In the genomic region with DNA sequence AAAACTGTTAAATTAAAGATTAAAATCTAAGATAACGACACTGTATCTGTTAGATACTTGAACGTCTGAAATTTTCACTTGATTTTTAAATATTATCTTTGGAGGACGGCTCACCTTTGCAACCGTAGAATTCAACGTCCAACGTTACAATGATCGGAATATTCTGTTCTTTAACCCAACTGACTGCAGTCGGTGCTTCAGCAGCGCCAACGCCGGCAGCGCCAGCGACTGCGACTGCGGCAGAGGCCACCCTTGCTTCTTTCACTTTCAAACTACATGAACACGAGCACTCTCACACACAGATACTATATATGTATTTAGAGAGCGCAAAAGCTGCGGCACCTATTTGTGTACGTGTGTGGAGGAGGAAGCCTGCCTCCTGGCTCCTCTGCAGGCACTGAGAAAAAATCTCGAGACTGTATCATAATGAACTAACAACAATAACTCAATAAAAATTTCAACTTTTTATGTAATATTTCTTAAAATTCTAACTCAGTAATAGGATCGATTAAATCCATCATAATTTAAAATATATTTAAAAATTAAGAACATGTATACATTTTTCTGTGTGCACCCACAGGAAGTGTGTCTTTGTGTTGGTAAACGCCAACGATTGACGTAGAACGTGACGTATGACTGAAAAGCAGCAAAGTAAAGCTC, we compare ENCODE assay signal across 5 fruit fly cellular contexts.
TF ChIP-seq lines count a peak whose summit lies in the region.

No protein-coding gene starts in this region.

- TF ChIP-seq CTCF in whole organism, embryonic (GFP tag; optimal IDR thresholded peaks at IDR 0.05; lab: Kevin White, UChicago) = peak; percentile 24

TF ChIP-seq in whole organism, adult, 20 proteins besides CTCF, POLR2A, EP300 and RAD21 (continues in another document):
- TF ChIP-seq CG14711 (tag; optimal IDR thresholded peaks at IDR 0.05; lab: Kevin White, UChicago) (peak; percentile 93), kay (GFP tag; lab: Kevin White, UChicago; ENCODE audit: borderline replicate concordance) (peak; percentile 93), CG33017 (tag; optimal IDR thresholded peaks at IDR 0.05; lab: Kevin White, UChicago) (peak; percentile 98), cnc (optimal IDR thresholded peaks at IDR 0.05; lab: Kevin White, UChicago) (no peak), Clk (GFP tag; optimal IDR thresholded peaks at IDR 0.05; lab: Kevin White, UChicago) (peak; percentile 96), ovo (GFP tag; optimal IDR thresholded peaks at IDR 0.05; lab: Kevin White, UChicago) (peak; percentile 77), bab1 (GFP tag; optimal IDR thresholded peaks at IDR 0.05; lab: Kevin White, UChicago) (peak; percentile 53), tj (GFP tag; optimal IDR thresholded peaks at IDR 0.05; lab: Kevin White, UChicago) (peak; percentile 77), CG11617 (GFP tag; optimal IDR thresholded peaks at IDR 0.05; lab: Kevin White, UChicago) (peak; percentile 95), Mnt (GFP tag; optimal IDR thresholded peaks at IDR 0.05; lab: Kevin White, UChicago) (peak; percentile 82), CG7045 (GFP tag; optimal IDR thresholded peaks at IDR 0.05; lab: Kevin White, UChicago) (peak; percentile 97), CG12768 (GFP tag; optimal IDR thresholded peaks at IDR 0.05; lab: Kevin White, UChicago) (peak; percentile 96), Crg-1 (GFP tag; optimal IDR thresholded peaks at IDR 0.05; lab: Kevin White, UChicago) (peak; percentile 83), cic (GFP tag; optimal IDR thresholded peaks at IDR 0.05; lab: Kevin White, UChicago) (peak; percentile 94), pad (GFP tag; optimal IDR thresholded peaks at IDR 0.05; lab: Kevin White, UChicago) (peak; percentile 83), CG5204 (GFP tag; optimal IDR thresholded peaks at IDR 0.05; lab: Kevin White, UChicago) (peak; percentile 91)

TF ChIP-seq in whole organism, embryonic, 481 proteins besides CTCF, POLR2A, EP300 and RAD21 (continues in another document):
- peak; percentile 39 for TF ChIP-seq CG9609 (GFP tag; optimal IDR thresholded peaks at IDR 0.05; lab: Kevin White, UChicago)
- peak; percentile 91 for TF ChIP-seq CG11504 (tag; optimal IDR thresholded peaks at IDR 0.05; lab: Kevin White, UChicago)
- no peak for TF ChIP-seq CG7963 (GFP tag; IDR thresholded peaks at IDR 0.05; lab: Robert Waterston, UW; ENCODE audit: partially characterized antibody)
- TF ChIP-seq CG4854 (GFP tag; optimal IDR thresholded peaks at IDR 0.05; lab: Kevin White, UChicago) = peak; percentile 80
- peak; percentile 10 for TF ChIP-seq CG1792 (GFP tag; optimal IDR thresholded peaks at IDR 0.05; lab: Kevin White, UChicago)
- TF ChIP-seq CG32772 (GFP tag; IDR thresholded peaks at IDR 0.05; lab: Robert Waterston, UW) = peak; percentile 90
- peak; percentile 78 for TF ChIP-seq CG10431 (GFP tag; optimal IDR thresholded peaks at IDR 0.05; lab: Kevin White, UChicago)
- TF ChIP-seq C15 (GFP tag; IDR thresholded peaks at IDR 0.05; lab: Robert Waterston, UW) = peak; percentile 69; the same call in 2 of the 3 replicates
- no peak for TF ChIP-seq Dp (GFP tag; optimal IDR thresholded peaks at IDR 0.05; lab: Kevin White, UChicago)
- no peak for TF ChIP-seq zen2 (GFP tag; IDR thresholded peaks at IDR 0.05; lab: Robert Waterston, UW; ENCODE audit: partially characterized antibody)
- TF ChIP-seq ac (GFP tag; optimal IDR thresholded peaks at IDR 0.05; lab: Kevin White, UChicago) = peak; percentile 25
- TF ChIP-seq tgo (GFP tag; IDR thresholded peaks at IDR 0.05; lab: Robert Waterston, UW) = peak; percentile 90
- peak; percentile 96 for TF ChIP-seq CG13894 (tag; optimal IDR thresholded peaks at IDR 0.05; lab: Kevin White, UChicago)
- TF ChIP-seq CG6683 (GFP tag; optimal IDR thresholded peaks at IDR 0.05; lab: Kevin White, UChicago) = peak; percentile 89
- peak; percentile 94 for TF ChIP-seq CoRest (tag; optimal IDR thresholded peaks at IDR 0.05; lab: Kevin White, UChicago)
- peak; percentile 53 for TF ChIP-seq Camta (GFP tag; optimal IDR thresholded peaks at IDR 0.05; lab: Kevin White, UChicago)

TF ChIP-seq in whole organism, prepupa, 60 proteins besides CTCF, POLR2A, EP300 and RAD21 (continues in another document):
- TF ChIP-seq Gug (GFP tag; IDR thresholded peaks at IDR 0.05; lab: Robert Waterston, UW) (peak; percentile 96), Met (GFP tag; optimal IDR thresholded peaks at IDR 0.05; lab: Kevin White, UChicago) (peak; percentile 96), CG6792 (GFP tag; optimal IDR thresholded peaks at IDR 0.05; lab: Kevin White, UChicago) (peak; percentile 97), fd85E (GFP tag; optimal IDR thresholded peaks at IDR 0.05; lab: Kevin White, UChicago) (peak; percentile 88), Ets21C (GFP tag; optimal IDR thresholded peaks at IDR 0.05; lab: Kevin White, UChicago) (peak; percentile 86), CG8319 (GFP tag; optimal IDR thresholded peaks at IDR 0.05; lab: Kevin White, UChicago) (peak; percentile 94), salr (GFP tag; optimal IDR thresholded peaks at IDR 0.05; lab: Kevin White, UChicago) (peak; percentile 87 to 96), spab (GFP tag; optimal IDR thresholded peaks at IDR 0.05; lab: Kevin White, UChicago) (peak; percentile 97), CG9139 (GFP tag; optimal IDR thresholded peaks at IDR 0.05; lab: Kevin White, UChicago) (peak; percentile 95), CG16779 (tag; optimal IDR thresholded peaks at IDR 0.05; lab: Kevin White, UChicago) (peak; percentile 95), net (GFP tag; optimal IDR thresholded peaks at IDR 0.05; lab: Kevin White, UChicago) (peak; percentile 95), Eip93F (GFP tag; optimal IDR thresholded peaks at IDR 0.05; lab: Kevin White, UChicago) (peak; percentile 90), fkh (GFP tag; optimal IDR thresholded peaks at IDR 0.05; lab: Kevin White, UChicago) (peak; percentile 72), Lpt (GFP tag; optimal IDR thresholded peaks at IDR 0.05; lab: Kevin White, UChicago) (peak; percentile 96), topi (GFP tag; optimal IDR thresholded peaks at IDR 0.05; lab: Kevin White, UChicago) (peak; percentile 95), CG3032 (tag; optimal IDR thresholded peaks at IDR 0.05; lab: Kevin White, UChicago) (peak; percentile 99), lz (GFP tag; optimal IDR thresholded peaks at IDR 0.05; lab: Kevin White, UChicago) (peak; percentile 95)

TF ChIP-seq in whole organism, pupa, 21 proteins besides CTCF, POLR2A, EP300 and RAD21 (continues in another document):
- peak; percentile 94 for TF ChIP-seq CG12605 (GFP tag; IDR thresholded peaks at IDR 0.05; lab: Robert Waterston, UW)
- TF ChIP-seq CG4496 (GFP tag; IDR thresholded peaks at IDR 0.05; lab: Robert Waterston, UW) = peak; percentile 97
- peak; percentile 93 for TF ChIP-seq Pif1A (GFP tag; optimal IDR thresholded peaks at IDR 0.05; lab: Kevin White, UChicago)
- TF ChIP-seq EcR (GFP tag; optimal IDR thresholded peaks at IDR 0.05; lab: Kevin White, UChicago) = peak; percentile 57
- peak; percentile 97 for TF ChIP-seq CG32121 (GFP tag; IDR thresholded peaks at IDR 0.05; lab: Robert Waterston, UW)
- peak; percentile 96 for TF ChIP-seq fd96Ca (GFP tag; IDR thresholded peaks at IDR 0.05; lab: Robert Waterston, UW)
- peak; percentile 95 for TF ChIP-seq Ets98B (GFP tag; IDR thresholded peaks at IDR 0.05; lab: Robert Waterston, UW)
- TF ChIP-seq CG8301 (tag; optimal IDR thresholded peaks at IDR 0.05; lab: Kevin White, UChicago) = peak; percentile 95
- peak; percentile 99 for TF ChIP-seq CG15710 (tag; optimal IDR thresholded peaks at IDR 0.05; lab: Kevin White, UChicago)
- peak; percentile 98 for TF ChIP-seq CG14655 (GFP tag; optimal IDR thresholded peaks at IDR 0.05; lab: Kevin White, UChicago)
- TF ChIP-seq CG17806 (tag; optimal IDR thresholded peaks at IDR 0.05; lab: Kevin White, UChicago) = peak; percentile 98
- peak; percentile 95 for TF ChIP-seq rn (GFP tag; IDR thresholded peaks at IDR 0.05; lab: Robert Waterston, UW)
- TF ChIP-seq Pif1B (GFP tag; optimal IDR thresholded peaks at IDR 0.05; lab: Kevin White, UChicago) = peak; percentile 97
- peak; percentile 78 for TF ChIP-seq CG10348 (GFP tag; IDR thresholded peaks at IDR 0.05; lab: Robert Waterston, UW)
- TF ChIP-seq CG13204 (GFP tag; optimal IDR thresholded peaks at IDR 0.05; lab: Kevin White, UChicago) = peak; percentile 90
- TF ChIP-seq CG8159 (tag; optimal IDR thresholded peaks at IDR 0.05; lab: Kevin White, UChicago) = peak; percentile 99
- peak; percentile 96 for TF ChIP-seq CG34367 (tag; optimal IDR thresholded peaks at IDR 0.05; lab: Kevin White, UChicago)
- TF ChIP-seq D1 (tag; optimal IDR thresholded peaks at IDR 0.05; lab: Kevin White, UChicago) = peak; percentile 93
- peak; percentile 93 for TF ChIP-seq gl (tag; optimal IDR thresholded peaks at IDR 0.05; lab: Kevin White, UChicago)

TF ChIP-seq in whole organism, wandering third instar larva, 38 proteins besides CTCF, POLR2A, EP300 and RAD21 (continues in another document):
- TF ChIP-seq Hnf4 (GFP tag; optimal IDR thresholded peaks at IDR 0.05; lab: Kevin White, UChicago) (peak; percentile 95), Mio (GFP tag; optimal IDR thresholded peaks at IDR 0.05; lab: Kevin White, UChicago) (peak; percentile 52), dmrt93B (GFP tag; optimal IDR thresholded peaks at IDR 0.05; lab: Kevin White, UChicago) (peak; percentile 93), Vsx2 (GFP tag; optimal IDR thresholded peaks at IDR 0.05; lab: Kevin White, UChicago; ENCODE audit: partially characterized antibody) (peak; percentile 34), sage (GFP tag; optimal IDR thresholded peaks at IDR 0.05; lab: Kevin White, UChicago) (peak; percentile 96), HLH106 (tag; optimal IDR thresholded peaks at IDR 0.05; lab: Kevin White, UChicago) (peak; percentile 99), pan (optimal IDR thresholded peaks at IDR 0.05; lab: Kevin White, UChicago) (no peak), woc (GFP tag; optimal IDR thresholded peaks at IDR 0.05; lab: Kevin White, UChicago) (peak; percentile 88), CG32264 (GFP tag; optimal IDR thresholded peaks at IDR 0.05; lab: Kevin White, UChicago) (peak; percentile 75), tai (GFP tag; optimal IDR thresholded peaks at IDR 0.05; lab: Kevin White, UChicago) (no peak), rgr (GFP tag; optimal IDR thresholded peaks at IDR 0.05; lab: Kevin White, UChicago) (peak; percentile 98), CrebA (GFP tag; optimal IDR thresholded peaks at IDR 0.05; lab: Kevin White, UChicago; ENCODE audit: borderline replicate concordance) (peak; percentile 80), Dif (GFP tag; optimal IDR thresholded peaks at IDR 0.05; lab: Kevin White, UChicago; ENCODE audit: partially characterized antibody) (peak; percentile 39), lola (GFP tag; optimal IDR thresholded peaks at IDR 0.05; lab: Kevin White, UChicago) (no peak), GATAd (GFP tag; optimal IDR thresholded peaks at IDR 0.05; lab: Kevin White, UChicago) (peak; percentile 76), Myc (optimal IDR thresholded peaks at IDR 0.05; lab: Kevin White, UChicago) (no peak), Hr78 (GFP tag; optimal IDR thresholded peaks at IDR 0.05; lab: Kevin White, UChicago) (no peak), brk (GFP tag; optimal IDR thresholded peaks at IDR 0.05; lab: Kevin White, UChicago) (peak; percentile 97), Sp1 (GFP tag; optimal IDR thresholded peaks at IDR 0.05; lab: Kevin White, UChicago) (peak; percentile 99), Hr83 (GFP tag; optimal IDR thresholded peaks at IDR 0.05; lab: Kevin White, UChicago; ENCODE audit: poor library complexity, severe bottlenecking) (peak; percentile 39)
